In genomic region chr3L:5845466-5845865, dm6 we compare ENCODE assay signal across 5 fruit fly cellular contexts.
A peak's percentile ranks its signal among the peaks of the same experiment; 100 is the strongest.
TF ChIP-seq lines count a peak whose summit lies in the region.

Gene vn, minus strand, starts transcription at chr3L:5845664.

- no peak for TF ChIP-seq CTCF in whole organism, embryonic (GFP tag; optimal IDR thresholded peaks at IDR 0.05; lab: Kevin White, UChicago)

TF ChIP-seq in whole organism, adult, 20 proteins besides CTCF, POLR2A, EP300 and RAD21:
- TF ChIP-seq CG14711 (tag; optimal IDR thresholded peaks at IDR 0.05; lab: Kevin White, UChicago) = peak; percentile 75
- TF ChIP-seq cic (GFP tag; optimal IDR thresholded peaks at IDR 0.05; lab: Kevin White, UChicago) = no peak

TF ChIP-seq in whole organism, embryonic, 481 proteins besides CTCF, POLR2A, EP300 and RAD21 (continues in another document):
- TF ChIP-seq CG7963 (GFP tag; IDR thresholded peaks at IDR 0.05; lab: Robert Waterston, UW; ENCODE audit: partially characterized antibody) = 0 out of 3 replicates have a peak, but pooled peaks have one; percentile 17
- TF ChIP-seq hth (optimal IDR thresholded peaks at IDR 0.05; lab: Kevin White, UChicago) = no peak
- TF ChIP-seq CG3847 (GFP tag; IDR thresholded peaks at IDR 0.05; lab: Robert Waterston, UW) = no peak
- no peak for TF ChIP-seq Mes4 (GFP tag; optimal IDR thresholded peaks at IDR 0.05; lab: Kevin White, UChicago)
- peak; percentile 26 for TF ChIP-seq CG17829 (tag; optimal IDR thresholded peaks at IDR 0.05; lab: Kevin White, UChicago)
- no peak for TF ChIP-seq Six4 (GFP tag; optimal IDR thresholded peaks at IDR 0.05; lab: Kevin White, UChicago)
- TF ChIP-seq scrt (GFP tag; optimal IDR thresholded peaks at IDR 0.05; lab: Kevin White, UChicago) = no peak
- peak; percentile 38 to 57 for TF ChIP-seq Trl (optimal IDR thresholded peaks at IDR 0.05; lab: Kevin White, UChicago)
- TF ChIP-seq Trl (GFP tag; optimal IDR thresholded peaks at IDR 0.05; lab: Kevin White, UChicago) = no peak
- TF ChIP-seq nom (GFP tag; optimal IDR thresholded peaks at IDR 0.05; lab: Kevin White, UChicago) = no peak
- no peak for TF ChIP-seq Dek (tag; optimal IDR thresholded peaks at IDR 0.05; lab: Kevin White, UChicago)
- TF ChIP-seq CG10543 (GFP tag; optimal IDR thresholded peaks at IDR 0.05; lab: Kevin White, UChicago) = peak; percentile 54
- TF ChIP-seq pzg (GFP tag; optimal IDR thresholded peaks at IDR 0.05; lab: Kevin White, UChicago) = no peak
- TF ChIP-seq CG18476 (GFP tag; optimal IDR thresholded peaks at IDR 0.05; lab: Kevin White, UChicago) = no peak
- TF ChIP-seq CG5180 (GFP tag; optimal IDR thresholded peaks at IDR 0.05; lab: Kevin White, UChicago) = peak; percentile 99
- no peak for TF ChIP-seq H15 (GFP tag; IDR thresholded peaks at IDR 0.05; lab: Robert Waterston, UW)
- TF ChIP-seq CG4820 (GFP tag; optimal IDR thresholded peaks at IDR 0.05; lab: Kevin White, UChicago) = no peak
- TF ChIP-seq CG10462 (GFP tag; optimal IDR thresholded peaks at IDR 0.05; lab: Kevin White, UChicago) = no peak
- no peak for TF ChIP-seq da (GFP tag; optimal IDR thresholded peaks at IDR 0.05; lab: Kevin White, UChicago)
- TF ChIP-seq CG2199 (GFP tag; IDR thresholded peaks at IDR 0.05; lab: Robert Waterston, UW) = peak; percentile 89
- peak; percentile 65 for TF ChIP-seq CG11504 (tag; optimal IDR thresholded peaks at IDR 0.05; lab: Kevin White, UChicago)
- peak; percentile 43 for TF ChIP-seq D19A (tag; optimal IDR thresholded peaks at IDR 0.05; lab: Kevin White, UChicago)
- TF ChIP-seq CG7839 (tag; optimal IDR thresholded peaks at IDR 0.05; lab: Kevin White, UChicago) = no peak

TF ChIP-seq in whole organism, prepupa, 60 proteins besides CTCF, POLR2A, EP300 and RAD21 (continues in another document):
- no peak for TF ChIP-seq Smox (GFP tag; optimal IDR thresholded peaks at IDR 0.05; lab: Kevin White, UChicago)
- TF ChIP-seq CG8119 (GFP tag; IDR thresholded peaks at IDR 0.05; lab: Robert Waterston, UW) = peak; percentile 25; the same call in 1 of the 3 replicates
- peak; percentile 10 for TF ChIP-seq fkh (GFP tag; optimal IDR thresholded peaks at IDR 0.05; lab: Kevin White, UChicago)
- no peak for TF ChIP-seq CG11902 (GFP tag; optimal IDR thresholded peaks at IDR 0.05; lab: Kevin White, UChicago)
- TF ChIP-seq CG31627 (GFP tag; optimal IDR thresholded peaks at IDR 0.05; lab: Kevin White, UChicago) = no peak
- no peak for TF ChIP-seq svp (GFP tag; lab: Kevin White, UChicago)
- peak; percentile 37; the same call in 1 of the 2 replicates for TF ChIP-seq CG15336 (GFP tag; IDR thresholded peaks at IDR 0.05; lab: Robert Waterston, UW)
- TF ChIP-seq vri (GFP tag; optimal IDR thresholded peaks at IDR 0.05; lab: Kevin White, UChicago) = peak; percentile 4
- peak; percentile 4 for TF ChIP-seq CG1621 (tag; optimal IDR thresholded peaks at IDR 0.05; lab: Kevin White, UChicago)
- TF ChIP-seq pdm3 (GFP tag; optimal IDR thresholded peaks at IDR 0.05; lab: Kevin White, UChicago) = no peak
- TF ChIP-seq CG3919 (GFP tag; optimal IDR thresholded peaks at IDR 0.05; lab: Kevin White, UChicago) = peak; percentile 27
- no peak for TF ChIP-seq CG34406 (GFP tag; optimal IDR thresholded peaks at IDR 0.05; lab: Kevin White, UChicago)
- TF ChIP-seq CG6163 (GFP tag; IDR thresholded peaks at IDR 0.05; lab: Robert Waterston, UW) = peak; percentile 31; the same call in 1 of the 3 replicates
- no peak for TF ChIP-seq Hr39 (GFP tag; optimal IDR thresholded peaks at IDR 0.05; lab: Kevin White, UChicago)
- TF ChIP-seq salr (GFP tag; optimal IDR thresholded peaks at IDR 0.05; lab: Kevin White, UChicago) = no peak
- TF ChIP-seq lz (GFP tag; optimal IDR thresholded peaks at IDR 0.05; lab: Kevin White, UChicago) = no peak
- TF ChIP-seq CG6808 (GFP tag; optimal IDR thresholded peaks at IDR 0.05; lab: Kevin White, UChicago) = no peak
- peak; percentile 8 for TF ChIP-seq dsx (GFP tag; optimal IDR thresholded peaks at IDR 0.05; lab: Kevin White, UChicago; ENCODE audit: poor library complexity, severe bottlenecking)
- TF ChIP-seq ss (GFP tag; optimal IDR thresholded peaks at IDR 0.05; lab: Kevin White, UChicago) = no peak
- no peak for TF ChIP-seq fd85E (GFP tag; optimal IDR thresholded peaks at IDR 0.05; lab: Kevin White, UChicago)
- no peak for TF ChIP-seq CG3032 (tag; optimal IDR thresholded peaks at IDR 0.05; lab: Kevin White, UChicago)
- no peak for TF ChIP-seq Hr38 (GFP tag; optimal IDR thresholded peaks at IDR 0.05; lab: Kevin White, UChicago)
- TF ChIP-seq topi (GFP tag; optimal IDR thresholded peaks at IDR 0.05; lab: Kevin White, UChicago) = no peak

TF ChIP-seq in whole organism, pupa, 21 proteins besides CTCF, POLR2A, EP300 and RAD21:
- peak; percentile 35; the same call in 1 of the 2 replicates for TF ChIP-seq CG12605 (GFP tag; IDR thresholded peaks at IDR 0.05; lab: Robert Waterston, UW)
- TF ChIP-seq CG17806 (tag; optimal IDR thresholded peaks at IDR 0.05; lab: Kevin White, UChicago) = no peak
- TF ChIP-seq fd96Ca (GFP tag; IDR thresholded peaks at IDR 0.05; lab: Robert Waterston, UW) = 0 out of 3 replicates have a peak, but pooled peaks have one; percentile 50
- no peak for TF ChIP-seq CG4496 (GFP tag; IDR thresholded peaks at IDR 0.05; lab: Robert Waterston, UW)
- TF ChIP-seq CG32121 (GFP tag; IDR thresholded peaks at IDR 0.05; lab: Robert Waterston, UW) = peak; percentile 49; the same call in 1 of the 2 replicates
- TF ChIP-seq CG13204 (GFP tag; optimal IDR thresholded peaks at IDR 0.05; lab: Kevin White, UChicago) = peak; percentile 44
- peak; percentile 59 for TF ChIP-seq Ets98B (GFP tag; IDR thresholded peaks at IDR 0.05; lab: Robert Waterston, UW)

TF ChIP-seq in whole organism, wandering third instar larva, 38 proteins besides CTCF, POLR2A, EP300 and RAD21:
- TF ChIP-seq psq (GFP tag; optimal IDR thresholded peaks at IDR 0.05; lab: Kevin White, UChicago) = no peak
- peak; percentile 14 for TF ChIP-seq brk (GFP tag; optimal IDR thresholded peaks at IDR 0.05; lab: Kevin White, UChicago)
- TF ChIP-seq Dif (GFP tag; optimal IDR thresholded peaks at IDR 0.05; lab: Kevin White, UChicago; ENCODE audit: partially characterized antibody) = peak; percentile 35
- peak in 1 of 2 experiments; percentile 12 for TF ChIP-seq dl (GFP tag; optimal IDR thresholded peaks at IDR 0.05; lab: Kevin White, UChicago; ENCODE audit: insufficient read depth in 1 of 2, partially characterized antibody in 2 of 2)
- TF ChIP-seq jim (GFP tag; optimal IDR thresholded peaks at IDR 0.05; lab: Kevin White, UChicago) = peak; percentile 82
